Fruit fly (Drosophila melanogaster) whole organism, wandering third instar larva: ENCODE measurements around the gene Mob3.
A peak's percentile ranks its signal among the peaks of the same experiment; 100 is the strongest.

Experiments
- Abd-B ChIP-seq: fragments of >200 bp; optimal IDR thresholded peaks from 2 replicates; lab custom pipeline; 2017; ENCODE audit warnings: missing biosample characterization, missing genetic modification characterization
- CG9705 ChIP-seq: fragments of 200-800 bp; sonication (Bioruptor generic); optimal IDR thresholded peaks from 2 replicates; lab custom pipeline; 2018; ENCODE audit warnings: missing biosample characterization, mild to moderate bottlenecking, missing genetic modification characterization
- CrebA ChIP-seq: fragments of 200-800 bp; sonication (Bioruptor generic); optimal IDR thresholded peaks from 2 replicates; lab custom pipeline; 2016; ENCODE audit warnings: missing biosample characterization, mild to moderate bottlenecking, missing genetic modification characterization, borderline replicate concordance
- Dfd ChIP-seq: fragments of >200 bp; optimal IDR thresholded peaks from 2 replicates; lab custom pipeline; 2017; ENCODE audit warnings: missing biosample characterization, missing genetic modification characterization
- Dif ChIP-seq: fragments of 200-275, 200-300 bp; sonication (Bioruptor generic); optimal IDR thresholded peaks from 2 replicates; lab custom pipeline; 2018; ENCODE audit warnings: missing biosample characterization, missing genetic modification characterization; ENCODE audit not compliant: partially characterized antibody
- GATAd ChIP-seq: sonication (Bioruptor generic); optimal IDR thresholded peaks from 2 replicates; lab custom pipeline; 2016; ENCODE audit warnings: missing biosample characterization, missing genetic modification characterization
- HLH106 ChIP-seq: fragments of 200-800 bp; optimal IDR thresholded peaks from 3 replicates; lab custom pipeline; 2019; ENCODE audit warnings: missing biosample characterization, mild to moderate bottlenecking, missing genetic modification characterization, moderate library complexity
- Hnf4 ChIP-seq: fragments of 200-800 bp; sonication (Bioruptor generic); optimal IDR thresholded peaks from 2 replicates; lab custom pipeline; 2016; ENCODE audit warnings: missing biosample characterization, mild to moderate bottlenecking, missing genetic modification characterization
- Hr83 ChIP-seq: fragments of 200-300 bp; sonication (Bioruptor generic); optimal IDR thresholded peaks from 2 replicates; lab custom pipeline; 2016; ENCODE audit warnings: missing biosample characterization, mild to moderate bottlenecking, missing genetic modification characterization, moderate library complexity; ENCODE audit not compliant: poor library complexity, severe bottlenecking
- Mio ChIP-seq: sonication (Bioruptor generic); optimal IDR thresholded peaks from 2 replicates; lab custom pipeline; 2016; ENCODE audit warnings: missing biosample characterization, missing genetic modification characterization
- Myc ChIP-seq: fragments of >200 bp; optimal IDR thresholded peaks from 2 replicates; lab custom pipeline; 2017
- N ChIP-seq: fragments of >200 bp; optimal IDR thresholded peaks from 2 replicates; lab custom pipeline; 2018; ENCODE audit warnings: missing biosample characterization, missing external identifiers, missing genetic modification characterization
- OdsH ChIP-seq: fragments of 200-800 bp; sonication (Bioruptor generic); optimal IDR thresholded peaks from 2 replicates; lab custom pipeline; 2016; ENCODE audit warnings: missing biosample characterization, mild to moderate bottlenecking, missing genetic modification characterization
- Rel ChIP-seq, 2 experiments: fragments of 200-800 bp; sonication (Bioruptor generic) in 1 of 2; optimal IDR thresholded peaks; 2 replicates in 1 of 2; 3 replicates in 1 of 2; lab custom pipeline; 2016 to 2019; ENCODE audit warnings: mild to moderate bottlenecking in 2 of 2, missing biosample characterization in 2 of 2, missing genetic modification characterization in 2 of 2, moderate library complexity in 1 of 2
- Vsx2 ChIP-seq: fragments of 200-300, 225-300 bp; sonication (Bioruptor generic); optimal IDR thresholded peaks from 2 replicates; lab custom pipeline; 2018; ENCODE audit warnings: missing biosample characterization, missing genetic modification characterization; ENCODE audit not compliant: partially characterized antibody
- br ChIP-seq: fragments of 200-800 bp; sonication (Bioruptor generic); optimal IDR thresholded peaks from 2 replicates; lab custom pipeline; 2016; ENCODE audit warnings: missing biosample characterization, missing genetic modification characterization
- brk ChIP-seq: fragments of 200-800 bp; sonication (Bioruptor generic); optimal IDR thresholded peaks from 2 replicates; lab custom pipeline; 2016; ENCODE audit warnings: missing biosample characterization, mild to moderate bottlenecking, missing genetic modification characterization
- dmrt93B ChIP-seq: fragments of 200-800 bp; sonication (Bioruptor generic); optimal IDR thresholded peaks from 2 replicates; lab custom pipeline; 2018; ENCODE audit warnings: missing biosample characterization, mild to moderate bottlenecking, missing genetic modification characterization
- dsf ChIP-seq: sonication (Bioruptor generic); optimal IDR thresholded peaks from 2 replicates; lab custom pipeline; 2016; ENCODE audit warnings: missing biosample characterization, missing genetic modification characterization, borderline replicate concordance
- ey ChIP-seq: fragments of 200-800 bp; sonication (Bioruptor generic); optimal IDR thresholded peaks from 2 replicates; lab custom pipeline; 2016; ENCODE audit warnings: missing biosample characterization, missing genetic modification characterization
- fru ChIP-seq: fragments of 200-800 bp; sonication (Bioruptor generic); optimal IDR thresholded peaks from 3 replicates; lab custom pipeline; 2016; ENCODE audit warnings: missing biosample characterization, mild to moderate bottlenecking, missing genetic modification characterization
- h ChIP-seq: fragments of 200-800 bp; sonication (Bioruptor generic); optimal IDR thresholded peaks from 3 replicates; lab custom pipeline; 2016; ENCODE audit warnings: missing biosample characterization, mild to moderate bottlenecking, missing genetic modification characterization
- jim ChIP-seq: fragments of 175-275, 200-325 bp; sonication (Bioruptor generic); optimal IDR thresholded peaks from 2 replicates; lab custom pipeline; 2016; ENCODE audit warnings: missing biosample characterization, mild to moderate bottlenecking, missing genetic modification characterization
- pan ChIP-seq: fragments of >200 bp; optimal IDR thresholded peaks from 2 replicates; lab custom pipeline; 2017
- psq ChIP-seq: fragments of 200-800 bp; sonication (Bioruptor generic); optimal IDR thresholded peaks from 3 replicates; lab custom pipeline; 2017; ENCODE audit warnings: missing biosample characterization, mild to moderate bottlenecking, missing genetic modification characterization, moderate library complexity
- rgr ChIP-seq: fragments of 200-800 bp; sonication (Bioruptor generic); optimal IDR thresholded peaks from 3 replicates; lab custom pipeline; 2016; ENCODE audit warnings: missing biosample characterization, mild to moderate bottlenecking, missing genetic modification characterization
- sage ChIP-seq: fragments of 200-800 bp; sonication (Bioruptor generic); optimal IDR thresholded peaks from 2 replicates; lab custom pipeline; 2016; ENCODE audit warnings: missing biosample characterization, mild to moderate bottlenecking, missing genetic modification characterization
- sv ChIP-seq: fragments of 200-800 bp; sonication (Bioruptor generic); optimal IDR thresholded peaks from 3 replicates; lab custom pipeline; 2016; ENCODE audit warnings: missing biosample characterization, missing genetic modification characterization
- tai ChIP-seq: sonication (Bioruptor generic); optimal IDR thresholded peaks from 2 replicates; lab custom pipeline; 2016; ENCODE audit warnings: missing biosample characterization, missing genetic modification characterization
- woc ChIP-seq: sonication (Bioruptor generic); optimal IDR thresholded peaks from 2 replicates; lab custom pipeline; 2016; ENCODE audit warnings: missing biosample characterization, mild to moderate bottlenecking, missing genetic modification characterization

The Mob3 gene

dm6 chr2L:10265129-10265528 is at the start of gene Mob3:
Mob3 (plus strand) TSS chr2L:10265336.
- TF ChIP-seq rgr (GFP tag; lab: Kevin White, UChicago), result no peak
- peak; percentile 43 for TF ChIP-seq Hnf4 (GFP tag; lab: Kevin White, UChicago)
- TF ChIP-seq dmrt93B (GFP tag; lab: Kevin White, UChicago), result no peak
- TF ChIP-seq CrebA (GFP tag; lab: Kevin White, UChicago), result no peak
- TF ChIP-seq Hr83 (GFP tag; lab: Kevin White, UChicago), result no peak
- peak; percentile 39 for TF ChIP-seq woc (GFP tag; lab: Kevin White, UChicago)
- TF ChIP-seq fru, result no peak
- TF ChIP-seq br, result no peak
- no peak for TF ChIP-seq Vsx2 (GFP tag; lab: Kevin White, UChicago)
- TF ChIP-seq Rel (GFP tag; optimal IDR thresholded peaks at IDR 0.05; lab: Kevin White, UChicago), result no peak
- no peak for TF ChIP-seq Rel (tag; optimal IDR thresholded peaks at IDR 0.05; lab: Kevin White, UChicago)
- peak; percentile 56 for TF ChIP-seq sage (GFP tag; lab: Kevin White, UChicago)
- TF ChIP-seq HLH106, result no peak
- no peak for TF ChIP-seq ey (GFP tag; lab: Kevin White, UChicago)
- no peak for TF ChIP-seq OdsH (GFP tag; lab: Kevin White, UChicago)
- no peak for TF ChIP-seq psq (GFP tag; lab: Kevin White, UChicago)
- TF ChIP-seq, all 38 proteins: peak for 3

- no peak for TF ChIP-seq Rel (GFP tag; optimal IDR thresholded peaks at IDR 0.05; lab: Kevin White, UChicago)
- TF ChIP-seq Rel (tag; optimal IDR thresholded peaks at IDR 0.05; lab: Kevin White, UChicago), result no peak
- no peak for TF ChIP-seq sage (GFP tag; lab: Kevin White, UChicago)
- no peak for TF ChIP-seq h (GFP tag; lab: Kevin White, UChicago)
- no peak for TF ChIP-seq Hr83 (GFP tag; lab: Kevin White, UChicago)
- no peak for TF ChIP-seq brk (GFP tag; lab: Kevin White, UChicago)
- no peak for TF ChIP-seq tai
- TF ChIP-seq N (GFP tag; lab: Kevin White, UChicago), result no peak
- TF ChIP-seq HLH106, result no peak
- no peak for TF ChIP-seq OdsH (GFP tag; lab: Kevin White, UChicago)
- no peak for TF ChIP-seq jim
- TF ChIP-seq psq (GFP tag; lab: Kevin White, UChicago), result no peak
- TF ChIP-seq pan (lab: Kevin White, UChicago), result no peak
- TF ChIP-seq dmrt93B (GFP tag; lab: Kevin White, UChicago), result no peak
- TF ChIP-seq Dif, result no peak
- no peak for TF ChIP-seq Dfd (GFP tag; lab: Kevin White, UChicago)
- no peak for TF ChIP-seq Hnf4 (GFP tag; lab: Kevin White, UChicago)
- no peak for TF ChIP-seq rgr (GFP tag; lab: Kevin White, UChicago)
Measured at dm6 chr2L:10220010-10220409, 45.1 kb upstream of the Mob3 start.

- TF ChIP-seq Dif (peak; percentile 58), HLH106 (no peak), pan (lab: Kevin White, UChicago) (no peak), woc (GFP tag; lab: Kevin White, UChicago) (peak; percentile 88), ey (GFP tag; lab: Kevin White, UChicago) (peak; percentile 19), br (no peak), sv (GFP tag; lab: Kevin White, UChicago) (peak; percentile 44), GATAd (GFP tag; lab: Kevin White, UChicago) (no peak), brk (GFP tag; lab: Kevin White, UChicago) (no peak), Abd-B (GFP tag; lab: Kevin White, UChicago) (no peak), Hr83 (GFP tag; lab: Kevin White, UChicago) (peak; percentile 36), dsf (GFP tag; lab: Kevin White, UChicago) (no peak), Rel (GFP tag; optimal IDR thresholded peaks at IDR 0.05; lab: Kevin White, UChicago) (no peak), Rel (tag; optimal IDR thresholded peaks at IDR 0.05; lab: Kevin White, UChicago) (no peak), Hnf4 (GFP tag; lab: Kevin White, UChicago) (peak; percentile 19), tai (peak; percentile 57), fru (no peak), dmrt93B (GFP tag; lab: Kevin White, UChicago) (no peak), Myc (lab: Kevin White, UChicago) (peak; percentile 14)
Measured at dm6 chr2L:10220501-10221386, 44.4 kb upstream of the Mob3 start, which contains the start of the genes Npc1a and Prosalpha6. Npc1a (minus strand) TSS chr2L:10221216. Prosalpha6 (plus strand) TSS chr2L:10221351.

DNA sequence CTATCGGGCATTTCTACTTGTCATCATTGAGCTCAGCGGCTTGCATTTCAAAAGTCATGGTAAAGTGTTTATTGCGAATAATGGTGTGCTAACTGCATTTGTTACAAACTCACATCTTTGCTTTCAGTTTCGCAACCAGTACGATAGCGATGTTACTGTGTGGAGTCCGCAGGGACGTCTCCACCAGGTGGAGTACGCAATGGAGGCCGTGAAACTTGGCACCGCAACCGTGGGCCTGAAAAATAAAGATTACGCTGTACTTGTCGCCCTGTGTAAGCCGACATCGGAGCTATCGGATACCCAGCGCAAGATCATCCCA is 43.8 kb upstream of the Mob3 start:
- TF ChIP-seq br (no peak), Rel (GFP tag; optimal IDR thresholded peaks at IDR 0.05; lab: Kevin White, UChicago) (no peak), Rel (tag; optimal IDR thresholded peaks at IDR 0.05; lab: Kevin White, UChicago) (no peak), brk (GFP tag; lab: Kevin White, UChicago) (no peak), pan (lab: Kevin White, UChicago) (no peak), rgr (GFP tag; lab: Kevin White, UChicago) (no peak), Hnf4 (GFP tag; lab: Kevin White, UChicago) (no peak), OdsH (GFP tag; lab: Kevin White, UChicago) (no peak), sv (GFP tag; lab: Kevin White, UChicago) (no peak), Mio (no peak), CG9705 (GFP tag; lab: Kevin White, UChicago) (no peak), jim (no peak)
